Fruit fly (Drosophila melanogaster): ENCODE results near the gene Rint1.
A peak's percentile ranks its signal among the peaks of the same experiment; 100 is the strongest.

Rint1 gene

dm6 chr3L:7349311-7349710 is 25.9 kb downstream of the Rint1 start (continued):
- TF ChIP-seq slbo (GFP tag; IDR thresholded peaks at IDR 0.05), result no peak
- peak; percentile 19 for TF ChIP-seq CG15514 (GFP tag; optimal IDR thresholded peaks at IDR 0.05)
- TF ChIP-seq dmrt99B (tag; optimal IDR thresholded peaks at IDR 0.05), result no peak
- no peak for TF ChIP-seq CG13123 (GFP tag; optimal IDR thresholded peaks at IDR 0.05)
- TF ChIP-seq row (GFP tag; IDR thresholded peaks at IDR 0.05), result no peak
- no peak for TF ChIP-seq gcm2 (GFP tag; optimal IDR thresholded peaks at IDR 0.05)
- TF ChIP-seq CG11247 (GFP tag; IDR thresholded peaks at IDR 0.05), result no peak
- TF ChIP-seq CG11560 (tag; IDR thresholded peaks at IDR 0.05), result no peak
- no peak for TF ChIP-seq CG5180 (GFP tag; optimal IDR thresholded peaks at IDR 0.05)
- TF ChIP-seq zfh2 (GFP tag; optimal IDR thresholded peaks at IDR 0.05), result no peak
- TF ChIP-seq CG2678 (tag; optimal IDR thresholded peaks at IDR 0.05), result peak; percentile 22
- TF ChIP-seq jumu (GFP tag; optimal IDR thresholded peaks at IDR 0.05), result no peak
- TF ChIP-seq CG14710 (tag; optimal IDR thresholded peaks at IDR 0.05), result no peak
- TF ChIP-seq Dip2 (GFP tag; IDR thresholded peaks at IDR 0.05), result no peak
- TF ChIP-seq GATAe (GFP tag; conservative IDR thresholded peaks at IDR 0.05), result no peak
- no peak for TF ChIP-seq Nf-YA (GFP tag; IDR thresholded peaks at IDR 0.05)
- TF ChIP-seq CG2129 (GFP tag; IDR thresholded peaks at IDR 0.05; ENCODE audit: partially characterized antibody), result no peak
- no peak for TF ChIP-seq odd (GFP tag; optimal IDR thresholded peaks at IDR 0.05)
- no peak for TF ChIP-seq CG12219 (GFP tag; optimal IDR thresholded peaks at IDR 0.05)
- TF ChIP-seq mirr (GFP tag; optimal IDR thresholded peaks at IDR 0.05), result peak; percentile 16
- TF ChIP-seq chm (GFP tag; IDR thresholded peaks at IDR 0.05), result no peak
- no peak for TF ChIP-seq dati (GFP tag; IDR thresholded peaks at IDR 0.05)
- peak; percentile 27 for TF ChIP-seq CG12769 (tag; optimal IDR thresholded peaks at IDR 0.05)
- peak; percentile 32 for TF ChIP-seq CG12071 (GFP tag; optimal IDR thresholded peaks at IDR 0.05)
- no peak for TF ChIP-seq HmgD (GFP tag; optimal IDR thresholded peaks at IDR 0.05)
- no peak for TF ChIP-seq CG14014 (GFP tag; IDR thresholded peaks at IDR 0.05)
- no peak for TF ChIP-seq Aef1 (GFP tag; IDR thresholded peaks at IDR 0.05)
- no peak for TF ChIP-seq CHES-1-like (GFP tag; optimal IDR thresholded peaks at IDR 0.05)
- no peak for TF ChIP-seq zen (tag; optimal IDR thresholded peaks at IDR 0.05)
- TF ChIP-seq CG8290 (GFP tag; optimal IDR thresholded peaks at IDR 0.05), result no peak
- TF ChIP-seq CG8290 (tag; optimal IDR thresholded peaks at IDR 0.05), result peak in 1 of 2 experiments; percentile 32
- peak; percentile 47 for TF ChIP-seq Hand (GFP tag; optimal IDR thresholded peaks at IDR 0.05)
- no peak for TF ChIP-seq sim (GFP tag; IDR thresholded peaks at IDR 0.05)
- TF ChIP-seq tx (GFP tag; optimal IDR thresholded peaks at IDR 0.05), result no peak
- TF ChIP-seq otp (GFP tag; IDR thresholded peaks at IDR 0.05), result no peak
- TF ChIP-seq gcm (GFP tag; optimal IDR thresholded peaks at IDR 0.05), result no peak
- no peak for TF ChIP-seq br (optimal IDR thresholded peaks at IDR 0.05)
- no peak for TF ChIP-seq disco-r (GFP tag; optimal IDR thresholded peaks at IDR 0.05)
- no peak; the same call in 1 of the 2 replicates for TF ChIP-seq CG6689 (GFP tag; IDR thresholded peaks at IDR 0.05)
- no peak for TF ChIP-seq CG3838 (GFP tag; optimal IDR thresholded peaks at IDR 0.05)
- TF ChIP-seq sob (GFP tag; IDR thresholded peaks at IDR 0.05), result 0 out of 2 replicates have a peak, but pooled peaks have one; percentile 15
- no peak for TF ChIP-seq aop (GFP tag; IDR thresholded peaks at IDR 0.05)
- no peak for TF ChIP-seq Xbp1 (GFP tag; optimal IDR thresholded peaks at IDR 0.05)
- TF ChIP-seq Ssrp (tag; optimal IDR thresholded peaks at IDR 0.05), result no peak
- no peak for TF ChIP-seq corto (GFP tag; optimal IDR thresholded peaks at IDR 0.05)
- TF ChIP-seq CG16863 (GFP tag; optimal IDR thresholded peaks at IDR 0.05), result no peak
- no peak for TF ChIP-seq al (GFP tag; IDR thresholded peaks at IDR 0.05)
- TF ChIP-seq inv (GFP tag; IDR thresholded peaks at IDR 0.05; ENCODE audit: partially characterized antibody), result no peak
- TF ChIP-seq crp (GFP tag; optimal IDR thresholded peaks at IDR 0.05), result no peak
- TF ChIP-seq CG14667 (GFP tag; IDR thresholded peaks at IDR 0.05), result no peak
- TF ChIP-seq cg (GFP tag; optimal IDR thresholded peaks at IDR 0.05), result no peak
- TF ChIP-seq sens-2 (GFP tag; IDR thresholded peaks at IDR 0.05), result no peak
- peak; percentile 23 for TF ChIP-seq CG6813 (GFP tag; optimal IDR thresholded peaks at IDR 0.05)

Data from whole organism, embryonic.